Worm (Caenorhabditis elegans): ENCODE data around the gene lmtr-2.

DNA sequence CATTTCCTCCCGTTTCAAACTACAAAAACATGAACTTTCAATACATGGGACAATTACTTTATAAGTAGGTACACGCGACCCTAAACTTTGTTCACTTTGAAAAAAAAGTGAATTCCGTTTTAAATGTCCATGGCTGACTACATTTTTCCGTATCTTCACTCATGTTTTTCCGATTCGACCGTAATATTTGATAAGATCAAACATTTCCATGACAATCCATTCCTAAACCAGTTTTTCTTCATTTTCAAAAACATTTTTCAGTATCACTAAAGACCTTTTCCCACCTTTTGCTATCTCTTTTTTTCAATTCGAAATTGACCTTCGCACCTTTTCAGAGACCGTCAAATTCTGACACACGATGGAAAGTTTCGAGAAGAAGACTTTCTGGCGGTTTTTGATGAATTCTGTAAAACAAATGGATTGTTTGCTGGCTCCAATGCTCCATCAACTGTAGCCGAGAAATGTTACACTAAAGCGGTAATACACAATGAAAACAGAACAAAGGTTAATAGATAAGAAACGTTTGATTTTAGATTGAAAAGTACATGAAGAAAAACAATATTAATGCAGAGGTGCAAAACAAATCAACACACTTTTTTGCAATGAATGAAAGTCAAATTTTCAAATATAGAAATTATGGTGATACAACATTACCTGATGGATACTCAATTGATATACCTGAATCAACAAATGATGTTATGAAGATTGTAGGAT is 16.7 kb upstream of the lmtr-2 start:
- TF ChIP-seq ztf-29 (GFP tag; IDR thresholded peaks at IDR 0.05), result no peak
- TF ChIP-seq med-1 (GFP tag; optimal IDR thresholded peaks at IDR 0.05; ENCODE audit: insufficient read depth), result no peak
- no peak for TF ChIP-seq klf-2 (GFP tag; conservative IDR thresholded peaks at IDR 0.05)
- no peak for TF ChIP-seq T22C8.4 (GFP tag; IDR thresholded peaks at IDR 0.05)
- TF ChIP-seq ztf-23 (GFP tag; IDR thresholded peaks at IDR 0.05), result no peak
- TF ChIP-seq cog-1 (tag; optimal IDR thresholded peaks at IDR 0.05), result no peak
- no peak for TF ChIP-seq flt-1 (GFP tag; IDR thresholded peaks at IDR 0.05)
- TF ChIP-seq tab-1 (GFP tag; IDR thresholded peaks at IDR 0.05), result no peak

All from whole organism, midembryonic.